Fruit fly (Drosophila melanogaster) whole organism, prepupa: ENCODE measurements around the gene CG13248.
A peak's percentile ranks its signal among the peaks of the same experiment; 100 is the strongest.

Source experiments
- Blimp-1 ChIP-seq: fragments of 200-800 bp; sonication (Bioruptor generic); optimal IDR thresholded peaks from 3 replicates; lab custom pipeline; 2017; ENCODE audit warnings: missing biosample characterization, missing genetic modification characterization, mild to moderate bottlenecking, moderate library complexity, missing genetic modification reagents
- CG10631 ChIP-seq: fragments of 200-800 bp; sonication (Bioruptor generic); optimal IDR thresholded peaks from 2 replicates; lab custom pipeline; 2016; ENCODE audit warnings: missing biosample characterization, missing genetic modification characterization
- CG11294 ChIP-seq: fragments of 200-800 bp; sonication (Bioruptor generic); IDR thresholded peaks from 2 replicates; pipeline ENCODE4 v1.3.6; 2022; ENCODE audit warnings: missing biosample characterization, missing genetic modification characterization
- CG11762 ChIP-seq: fragments of 200-800 bp; sonication (Bioruptor generic); optimal IDR thresholded peaks from 3 replicates; lab custom pipeline; 2016; ENCODE audit warnings: missing biosample characterization, missing genetic modification characterization; ENCODE audit not compliant: insufficient read depth
- CG11902 ChIP-seq: fragments of 200-800 bp; sonication (Bioruptor generic); optimal IDR thresholded peaks from 3 replicates; lab custom pipeline; 2016; ENCODE audit warnings: missing biosample characterization, missing genetic modification characterization
- CG15336 ChIP-seq: fragments of 200-800 bp; sonication (Bioruptor generic); IDR thresholded peaks from 2 replicates; pipeline ENCODE4 v1.3.6; 2022; ENCODE audit warnings: missing biosample characterization, missing genetic modification characterization
- CG1621 ChIP-seq: fragments of 200-800 bp; sonication (Bioruptor generic); optimal IDR thresholded peaks from 3 replicates; lab custom pipeline; 2018; ENCODE audit warnings: missing biosample characterization, mild to moderate bottlenecking, missing genetic modification characterization
- CG16779 ChIP-seq: fragments of 200-800 bp; sonication (Bioruptor generic); optimal IDR thresholded peaks from 3 replicates; lab custom pipeline; 2017; ENCODE audit warnings: missing biosample characterization, mild to moderate bottlenecking, missing genetic modification characterization
- CG3032 ChIP-seq: fragments of 200-800 bp; optimal IDR thresholded peaks from 2 replicates; lab custom pipeline; 2019; ENCODE audit warnings: missing biosample characterization, mild to moderate bottlenecking, missing genetic modification characterization, moderate library complexity
- CG31627 ChIP-seq: fragments of 200-800 bp; sonication (Bioruptor generic); optimal IDR thresholded peaks from 3 replicates; lab custom pipeline; 2016; ENCODE audit warnings: missing biosample characterization, missing genetic modification characterization
- CG34406 ChIP-seq: fragments of 200-800 bp; sonication (Bioruptor generic); optimal IDR thresholded peaks from 3 replicates; lab custom pipeline; 2016; ENCODE audit warnings: missing biosample characterization, missing genetic modification characterization
- CG3919 ChIP-seq: fragments of 200-800 bp; sonication (Bioruptor generic); optimal IDR thresholded peaks from 3 replicates; lab custom pipeline; 2016; ENCODE audit warnings: missing biosample characterization, missing genetic modification characterization
- CG4318 ChIP-seq: fragments of 200-800 bp; sonication (Bioruptor generic); optimal IDR thresholded peaks from 3 replicates; lab custom pipeline; 2017; ENCODE audit warnings: missing biosample characterization, mild to moderate bottlenecking, missing genetic modification characterization
- CG6276 ChIP-seq: fragments of 200-800 bp; sonication (Bioruptor generic); optimal IDR thresholded peaks from 2 replicates; lab custom pipeline; 2017; ENCODE audit warnings: missing biosample characterization, mild to moderate bottlenecking, missing genetic modification characterization
- CG6792 ChIP-seq: fragments of 200-800 bp; sonication (Bioruptor generic); optimal IDR thresholded peaks from 3 replicates; lab custom pipeline; 2016; ENCODE audit warnings: missing biosample characterization, missing genetic modification characterization
- CG6808 ChIP-seq: fragments of 200-800 bp; sonication (Bioruptor generic); optimal IDR thresholded peaks from 3 replicates; lab custom pipeline; 2017; ENCODE audit warnings: missing biosample characterization, missing genetic modification characterization, mild to moderate bottlenecking, moderate library complexity, missing genetic modification reagents
- CG7368 ChIP-seq: fragments of 200-800 bp; sonication (Bioruptor generic); optimal IDR thresholded peaks from 3 replicates; lab custom pipeline; 2016; ENCODE audit warnings: missing biosample characterization, missing genetic modification characterization
- CG8119 ChIP-seq: fragments of 200-800 bp; sonication (Bioruptor generic); IDR thresholded peaks from 3 replicates; pipeline ENCODE4 v1.3.6; 2022; ENCODE audit warnings: missing biosample characterization, missing genetic modification characterization
- CG8319 ChIP-seq: fragments of 200-800 bp; sonication (Bioruptor generic); optimal IDR thresholded peaks from 3 replicates; lab custom pipeline; 2016; ENCODE audit warnings: missing biosample characterization, missing genetic modification characterization
- CG8632 ChIP-seq: fragments of 200-800 bp; sonication (Bioruptor generic); optimal IDR thresholded peaks from 3 replicates; lab custom pipeline; 2016; ENCODE audit warnings: missing biosample characterization, missing genetic modification characterization
- CG9139 ChIP-seq: fragments of 200-800 bp; sonication (Bioruptor generic); optimal IDR thresholded peaks from 3 replicates; lab custom pipeline; 2017; ENCODE audit warnings: missing biosample characterization, mild to moderate bottlenecking, missing genetic modification characterization
- Eip75B ChIP-seq: fragments of 200-800 bp; sonication (Bioruptor generic); optimal IDR thresholded peaks from 3 replicates; lab custom pipeline; 2016; ENCODE audit warnings: missing biosample characterization, missing genetic modification characterization
- Eip93F ChIP-seq: fragments of 200-800 bp; sonication (Bioruptor generic); optimal IDR thresholded peaks from 2 replicates; lab custom pipeline; 2016; ENCODE audit warnings: missing biosample characterization, mild to moderate bottlenecking, missing genetic modification characterization
- Ets96B ChIP-seq: fragments of 200-800 bp; optimal IDR thresholded peaks from 2 replicates; lab custom pipeline; 2019; ENCODE audit warnings: missing biosample characterization, mild to moderate bottlenecking, missing genetic modification characterization, moderate library complexity
- Gug ChIP-seq: fragments of 200-800 bp; sonication (Bioruptor generic); IDR thresholded peaks from 2 replicates; pipeline ENCODE4 v1.3.6; 2022; ENCODE audit warnings: missing biosample characterization, missing genetic modification characterization
- Hr39 ChIP-seq: fragments of 200-800 bp; sonication (Bioruptor generic); optimal IDR thresholded peaks from 2 replicates; lab custom pipeline; 2016; ENCODE audit warnings: missing biosample characterization, missing genetic modification characterization
- Hr4 ChIP-seq: fragments of 200-800 bp; sonication (Bioruptor generic); optimal IDR thresholded peaks from 3 replicates; lab custom pipeline; 2016; ENCODE audit warnings: missing biosample characterization, missing genetic modification characterization
- Lpt ChIP-seq: fragments of 200-800 bp; sonication (Bioruptor generic); optimal IDR thresholded peaks from 3 replicates; lab custom pipeline; 2016; ENCODE audit warnings: missing biosample characterization, missing genetic modification characterization
- Met ChIP-seq: fragments of 200-800 bp; sonication (Bioruptor generic); optimal IDR thresholded peaks from 3 replicates; lab custom pipeline; 2016; ENCODE audit warnings: missing biosample characterization, missing genetic modification characterization
- OdsH ChIP-seq: fragments of 200-800 bp; sonication (Bioruptor generic); optimal IDR thresholded peaks from 3 replicates; lab custom pipeline; 2016; ENCODE audit warnings: missing biosample characterization, missing genetic modification characterization
- Smox ChIP-seq: fragments of 200-800 bp; sonication (Bioruptor generic); optimal IDR thresholded peaks from 3 replicates; lab custom pipeline; 2016; ENCODE audit warnings: missing biosample characterization, missing genetic modification characterization
- Sox14 ChIP-seq: fragments of 200-800 bp; sonication (Bioruptor generic); optimal IDR thresholded peaks from 3 replicates; lab custom pipeline; 2016; ENCODE audit warnings: missing biosample characterization, missing genetic modification characterization
- Sox15 ChIP-seq: fragments of 200-800 bp; sonication (Bioruptor generic); optimal IDR thresholded peaks from 3 replicates; lab custom pipeline; 2016; ENCODE audit warnings: missing biosample characterization, missing genetic modification characterization
- achi ChIP-seq: fragments of 200-800 bp; sonication (Bioruptor generic); optimal IDR thresholded peaks from 3 replicates; lab custom pipeline; 2016; ENCODE audit warnings: missing biosample characterization, missing genetic modification characterization
- acj6 ChIP-seq: fragments of 200-800 bp; sonication (Bioruptor generic); optimal IDR thresholded peaks from 3 replicates; lab custom pipeline; 2016; ENCODE audit warnings: missing biosample characterization, missing genetic modification characterization
- cyc ChIP-seq: fragments of 200-800 bp; sonication (Bioruptor generic); optimal IDR thresholded peaks from 3 replicates; lab custom pipeline; 2016; ENCODE audit warnings: missing biosample characterization, missing genetic modification characterization
- dsx ChIP-seq: fragments of 200-800 bp; optimal IDR thresholded peaks from 3 replicates; lab custom pipeline; 2019; ENCODE audit warnings: missing biosample characterization, mild to moderate bottlenecking, missing genetic modification characterization, moderate library complexity; ENCODE audit not compliant: poor library complexity, severe bottlenecking
- eg ChIP-seq: fragments of 200-800 bp; sonication (Bioruptor generic); IDR thresholded peaks from 3 replicates; pipeline ENCODE4 v1.3.6; 2022; ENCODE audit warnings: missing biosample characterization, missing genetic modification characterization
- esn ChIP-seq: fragments of 200-800 bp; sonication (Bioruptor generic); optimal IDR thresholded peaks from 2 replicates; lab custom pipeline; 2016; ENCODE audit warnings: missing biosample characterization, mild to moderate bottlenecking, missing genetic modification characterization, moderate library complexity
- fd59A ChIP-seq: fragments of 200-800 bp; sonication (Bioruptor generic); optimal IDR thresholded peaks from 2 replicates; lab custom pipeline; 2017; ENCODE audit warnings: missing biosample characterization, mild to moderate bottlenecking, missing genetic modification characterization, missing genetic modification reagents
- fd85E ChIP-seq: fragments of 200-800 bp; sonication (Bioruptor generic); optimal IDR thresholded peaks from 3 replicates; lab custom pipeline; 2016; ENCODE audit warnings: missing biosample characterization, missing genetic modification characterization
- fkh ChIP-seq: fragments of 200-800 bp; sonication (Bioruptor generic); optimal IDR thresholded peaks from 3 replicates; lab custom pipeline; 2017; ENCODE audit warnings: missing biosample characterization, mild to moderate bottlenecking, missing genetic modification characterization, moderate library complexity
- lz ChIP-seq: fragments of 200-800 bp; sonication (Bioruptor generic); optimal IDR thresholded peaks from 3 replicates; lab custom pipeline; 2016; ENCODE audit warnings: missing biosample characterization, missing genetic modification characterization
- salr ChIP-seq, 2 experiments: fragments of 200-800 bp; sonication (Bioruptor generic); optimal IDR thresholded peaks; 3 replicates each; lab custom pipeline; 2016 to 2018; ENCODE audit warnings: missing biosample characterization in 2 of 2, missing genetic modification characterization in 2 of 2, mild to moderate bottlenecking in 1 of 2
- spab ChIP-seq: fragments of 200-800 bp; sonication (Bioruptor generic); optimal IDR thresholded peaks from 2 replicates; lab custom pipeline; 2017; ENCODE audit warnings: missing biosample characterization, mild to moderate bottlenecking, missing genetic modification characterization, missing genetic modification reagents
- svp ChIP-seq: fragments of 200-800 bp; sonication (Bioruptor generic); peaks from one replicate; lab custom pipeline; 2016; ENCODE audit warnings: missing biosample characterization, missing genetic modification characterization
- topi ChIP-seq: fragments of 200-800 bp; sonication (Bioruptor generic); optimal IDR thresholded peaks from 3 replicates; lab custom pipeline; 2016; ENCODE audit warnings: missing biosample characterization, missing genetic modification characterization
- vri ChIP-seq: fragments of 200-800 bp; sonication (Bioruptor generic); optimal IDR thresholded peaks from 3 replicates; lab custom pipeline; 2016; ENCODE audit warnings: missing biosample characterization, mild to moderate bottlenecking, missing genetic modification characterization

The CG13248 gene

dm6 chr3L:20410345-20410744 is at the start of gene CG13248:
Gene CG13248, minus strand, starts transcription at chr3L:20410566.
- TF ChIP-seq Blimp-1 (GFP tag; lab: Kevin White, UChicago) (no peak), CG16779 (tag; lab: Kevin White, UChicago) (no peak)
- TF ChIP-seq, all 60 proteins: peak for 0

DNA sequence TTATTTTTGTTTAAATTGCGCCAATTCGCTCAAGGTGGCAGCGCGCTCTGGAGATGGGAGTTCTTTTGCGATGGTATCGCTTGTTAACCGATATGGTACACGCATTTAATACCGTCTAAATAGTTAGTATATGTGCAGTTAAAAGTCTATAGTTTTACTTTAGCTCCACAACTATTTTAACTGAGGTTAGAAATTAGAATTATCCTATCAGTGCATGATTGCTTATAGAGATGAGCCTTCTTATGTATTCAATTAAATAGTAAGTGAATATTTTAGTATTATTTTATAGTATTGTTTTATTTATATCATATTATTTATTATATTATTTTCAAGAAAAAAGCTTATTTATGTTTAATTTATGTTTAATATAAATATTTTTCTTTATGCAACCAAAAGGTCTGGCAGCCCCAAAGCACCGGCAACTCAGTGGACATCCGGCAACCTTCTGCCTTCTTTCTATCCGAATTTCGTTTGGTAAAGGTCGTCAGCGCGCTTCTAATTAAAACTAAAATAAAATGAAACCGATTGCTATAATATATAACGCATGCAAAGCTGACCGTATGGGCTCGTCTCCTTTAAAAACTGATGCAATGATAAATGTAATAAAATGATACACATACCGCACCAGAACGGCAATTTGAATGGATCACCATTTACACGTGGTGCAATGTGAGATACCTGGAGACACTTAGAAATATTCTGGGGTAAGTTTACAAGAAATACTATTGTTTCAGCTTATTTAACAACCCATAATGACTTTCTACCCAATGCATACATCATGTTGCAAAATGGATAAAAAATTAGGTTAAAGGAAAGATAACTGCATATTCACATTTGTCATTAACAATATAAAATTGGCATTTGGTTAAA is 42.7 kb upstream of the CG13248 start, which contains the start of gene CG5199:
CG5199 (minus strand) TSS at position 52 of the 870 bp plus-strand sequence.
- TF ChIP-seq vri (GFP tag; lab: Kevin White, UChicago) (no peak), Eip93F (GFP tag; lab: Kevin White, UChicago) (no peak), CG6792 (peak; percentile 48), Sox14 (GFP tag; lab: Kevin White, UChicago) (peak; percentile 24), Met (no peak), dsx (GFP tag; lab: Kevin White, UChicago) (no peak), cyc (GFP tag; lab: Kevin White, UChicago) (peak; percentile 74), esn (GFP tag; lab: Kevin White, UChicago) (peak; percentile 50), svp (GFP tag; lab: Kevin White, UChicago) (peak; percentile 84), Hr4 (GFP tag; lab: Kevin White, UChicago) (peak; percentile 12), fkh (GFP tag; lab: Kevin White, UChicago) (no peak), CG15336 (GFP tag; lab: Robert Waterston, UW) (0 out of 2 replicates have a peak, but pooled peaks have one; percentile 21), CG11902 (GFP tag; lab: Kevin White, UChicago) (peak; percentile 53), fd85E (GFP tag; lab: Kevin White, UChicago) (no peak), CG4318 (GFP tag; lab: Kevin White, UChicago) (peak; percentile 49), Sox15 (GFP tag; lab: Kevin White, UChicago) (peak; percentile 37), CG11294 (GFP tag; lab: Robert Waterston, UW) (peak; percentile 48; the same call in 1 of the 2 replicates), CG8632 (GFP tag; lab: Kevin White, UChicago) (peak; percentile 33), OdsH (GFP tag; lab: Kevin White, UChicago) (peak; percentile 53), salr (GFP tag; optimal IDR thresholded peaks at IDR 0.05; lab: Kevin White, UChicago) (peak in 1 of 2 experiments; percentile 30), CG10631 (GFP tag; lab: Kevin White, UChicago) (peak; percentile 82), CG9139 (GFP tag; lab: Kevin White, UChicago) (no peak), Hr39 (GFP tag; lab: Kevin White, UChicago) (peak; percentile 48), CG31627 (peak; percentile 52), CG3032 (peak; percentile 79), topi (GFP tag; lab: Kevin White, UChicago) (peak; percentile 37), Gug (GFP tag; lab: Robert Waterston, UW) (peak; percentile 65), CG34406 (GFP tag; lab: Kevin White, UChicago) (peak; percentile 52), CG8119 (GFP tag; lab: Robert Waterston, UW) (no peak), Eip75B (GFP tag; lab: Kevin White, UChicago) (no peak), CG3919 (peak; percentile 68), spab (GFP tag; lab: Kevin White, UChicago) (no peak), achi (GFP tag; lab: Kevin White, UChicago) (peak; percentile 57), lz (GFP tag; lab: Kevin White, UChicago) (peak; percentile 62), CG6276 (GFP tag; lab: Kevin White, UChicago) (no peak), CG6808 (GFP tag; lab: Kevin White, UChicago) (no peak), Lpt (GFP tag; lab: Kevin White, UChicago) (peak; percentile 35), eg (GFP tag; lab: Robert Waterston, UW) (no peak; the same call in 2 of the 3 replicates), Ets96B (tag; lab: Kevin White, UChicago) (peak; percentile 71), CG8319 (no peak), Smox (GFP tag; lab: Kevin White, UChicago) (no peak), acj6 (GFP tag; lab: Kevin White, UChicago) (peak; percentile 58), CG1621 (tag; lab: Kevin White, UChicago) (no peak), CG11762 (GFP tag; lab: Kevin White, UChicago) (peak; percentile 45), fd59A (GFP tag; lab: Kevin White, UChicago) (no peak), CG7368 (peak; percentile 5)
